Fruit fly (Drosophila melanogaster) whole organism, embryonic: ENCODE results near the gene CG42571.

Experiments
- BEAF-32 ChIP-seq: fragments of 200-800 bp; sonication (Bioruptor generic); optimal IDR thresholded peaks from 3 replicates; lab custom pipeline; 2017; ENCODE audit warnings: missing biosample characterization, missing genetic modification characterization, mild to moderate bottlenecking, moderate library complexity, missing genetic modification reagents
- CG13624 ChIP-seq: fragments of 200-800 bp; sonication (Bioruptor generic); optimal IDR thresholded peaks from 2 replicates; lab custom pipeline; 2016; ENCODE audit warnings: missing biosample characterization, missing genetic modification characterization
- CG13894 ChIP-seq: fragments of 200-800 bp; sonication (Bioruptor generic); optimal IDR thresholded peaks from 3 replicates; lab custom pipeline; 2018; ENCODE audit warnings: missing biosample characterization, mild to moderate bottlenecking, missing genetic modification characterization, moderate library complexity
- CG15479 ChIP-seq: fragments of 200-800 bp; sonication (Bioruptor generic); optimal IDR thresholded peaks from 3 replicates; lab custom pipeline; 2019; ENCODE audit warnings: missing biosample characterization, mild to moderate bottlenecking, missing genetic modification characterization, moderate library complexity
- CG15514 ChIP-seq: fragments of 200-800 bp; sonication (Bioruptor generic); optimal IDR thresholded peaks from 3 replicates; lab custom pipeline; 2017; ENCODE audit warnings: missing biosample characterization, missing genetic modification characterization, mild to moderate bottlenecking, moderate library complexity, missing genetic modification reagents
- CG16815 ChIP-seq: fragments of 200-800 bp; sonication (Bioruptor generic); optimal IDR thresholded peaks from 3 replicates; lab custom pipeline; 2017; ENCODE audit warnings: missing biosample characterization, mild to moderate bottlenecking, missing genetic modification characterization
- CG17328 ChIP-seq: fragments of 200-800 bp; sonication (Bioruptor generic); IDR thresholded peaks from 2 replicates; pipeline ENCODE4 v1.3.6; 2022; ENCODE audit warnings: missing biosample characterization, missing genetic modification characterization
- CG18619 ChIP-seq: fragments of 200-800 bp; sonication (Bioruptor generic); optimal IDR thresholded peaks from 3 replicates; lab custom pipeline; 2017; ENCODE audit warnings: missing biosample characterization, mild to moderate bottlenecking, missing genetic modification characterization
- CG31365 ChIP-seq: fragments of 200-800 bp; sonication (Bioruptor generic); optimal IDR thresholded peaks from 2 replicates; lab custom pipeline; 2018; ENCODE audit warnings: missing biosample characterization, mild to moderate bottlenecking, missing genetic modification characterization
- CG33557 ChIP-seq: fragments of 200-800 bp; sonication (Bioruptor generic); optimal IDR thresholded peaks from 2 replicates; lab custom pipeline; 2019; ENCODE audit warnings: missing biosample characterization, mild to moderate bottlenecking, missing genetic modification characterization, moderate library complexity
- CG42726 ChIP-seq: fragments of 200-800 bp; sonication (Bioruptor generic); IDR thresholded peaks from 2 replicates; pipeline ENCODE4 v1.3.6; 2022; ENCODE audit warnings: missing biosample characterization, missing genetic modification characterization; ENCODE audit not compliant: partially characterized antibody
- CG4854 ChIP-seq: fragments of 200-800 bp; sonication (Bioruptor generic); optimal IDR thresholded peaks from 2 replicates; lab custom pipeline; 2016; ENCODE audit warnings: missing biosample characterization, missing genetic modification characterization, inconsistent platforms
- CG7786 ChIP-seq: fragments of 200-800 bp; sonication (Bioruptor generic); optimal IDR thresholded peaks from 2 replicates; lab custom pipeline; 2016; ENCODE audit warnings: missing biosample characterization, missing genetic modification characterization
- CG9727 ChIP-seq: fragments of 200-800 bp; sonication (Bioruptor generic); optimal IDR thresholded peaks from 3 replicates; lab custom pipeline; 2017; ENCODE audit warnings: missing biosample characterization, mild to moderate bottlenecking, missing genetic modification characterization
- CG9817 ChIP-seq: fragments of 200-800 bp; sonication (Bioruptor generic); optimal IDR thresholded peaks from 2 replicates; lab custom pipeline; 2018; ENCODE audit warnings: missing biosample characterization, mild to moderate bottlenecking, missing genetic modification characterization, moderate library complexity
- Doc2 ChIP-seq: fragments of 200-800 bp; sonication (Bioruptor generic); IDR thresholded peaks from 2 replicates; pipeline ENCODE4 v1.3.6; 2022; ENCODE audit warnings: missing biosample characterization, missing genetic modification characterization
- Dref ChIP-seq: fragments of 200-800 bp; sonication (Bioruptor generic); IDR thresholded peaks from 2 replicates; pipeline ENCODE4 v1.3.6; 2022; ENCODE audit warnings: missing biosample characterization, missing genetic modification characterization
- E2f2 ChIP-seq: fragments of 200-800 bp; sonication (Bioruptor generic); IDR thresholded peaks from 2 replicates; pipeline ENCODE4 v1.3.6; 2022; ENCODE audit warnings: missing biosample characterization, missing genetic modification characterization
- Ets65A ChIP-seq: fragments of 200-800 bp; sonication (Bioruptor generic); peaks from one replicate; lab custom pipeline; 2016; ENCODE audit warnings: missing biosample characterization, missing genetic modification characterization
- Fer3 ChIP-seq: fragments of 200-800 bp; sonication (Bioruptor generic); optimal IDR thresholded peaks from 2 replicates; lab custom pipeline; 2018; ENCODE audit warnings: missing biosample characterization, mild to moderate bottlenecking, missing genetic modification characterization, moderate library complexity
- Jarid2 ChIP-seq: fragments of 200-800 bp; sonication (Bioruptor generic); optimal IDR thresholded peaks from 3 replicates; lab custom pipeline; 2017; ENCODE audit warnings: mild to moderate bottlenecking, missing biosample characterization, missing genetic modification reagents, missing genetic modification characterization
- Optix ChIP-seq: fragments of 200-800 bp; sonication (Bioruptor generic); IDR thresholded peaks from 3 replicates; pipeline ENCODE4 v1.3.6; 2022; ENCODE audit warnings: missing biosample characterization, missing genetic modification characterization
- Ravus ChIP-seq: fragments of 200-800 bp; sonication (Bioruptor generic); IDR thresholded peaks from 2 replicates; pipeline ENCODE4 v1.3.6; 2022; ENCODE audit warnings: missing biosample characterization, missing genetic modification characterization
- Sox102F ChIP-seq: fragments of 200-800 bp; sonication (Bioruptor generic); optimal IDR thresholded peaks from 2 replicates; lab custom pipeline; 2018; ENCODE audit warnings: missing biosample characterization, mild to moderate bottlenecking, missing genetic modification characterization, moderate library complexity
- Usf ChIP-seq: fragments of 200-800 bp; sonication (Bioruptor generic); optimal IDR thresholded peaks from 2 replicates; lab custom pipeline; 2017; ENCODE audit warnings: missing genotype, missing biosample characterization, missing genetic modification characterization
- ac ChIP-seq: fragments of 200-800 bp; sonication (Bioruptor generic); optimal IDR thresholded peaks from 3 replicates; lab custom pipeline; 2017; ENCODE audit warnings: missing biosample characterization, mild to moderate bottlenecking, missing genetic modification characterization
- amos ChIP-seq: fragments of 200-800 bp; sonication (Bioruptor generic); IDR thresholded peaks from 2 replicates; pipeline ENCODE4 v1.3.6; 2022; ENCODE audit warnings: missing biosample characterization, missing genetic modification characterization; ENCODE audit not compliant: partially characterized antibody
- aop ChIP-seq: fragments of 200-800 bp; sonication (Bioruptor generic); IDR thresholded peaks from 2 replicates; pipeline ENCODE4 v1.3.6; 2022; ENCODE audit warnings: missing biosample characterization, missing genetic modification characterization
- ara ChIP-seq: fragments of 200-800 bp; sonication (Bioruptor generic); IDR thresholded peaks from 2 replicates; pipeline ENCODE4 v1.3.6; 2022; ENCODE audit warnings: missing biosample characterization, missing genetic modification characterization
- cad ChIP-seq: fragments of >200 bp; optimal IDR thresholded peaks from 2 replicates; lab custom pipeline; 2017; ENCODE audit warnings: missing biosample characterization, missing genetic modification characterization
- cas ChIP-seq: fragments of 200-800 bp; sonication (Bioruptor generic); IDR thresholded peaks from 2 replicates; pipeline ENCODE4 v1.3.6; 2022; ENCODE audit warnings: missing biosample characterization, missing genetic modification characterization
- caup ChIP-seq: fragments of 200-800 bp; sonication (Bioruptor generic); optimal IDR thresholded peaks from 3 replicates; lab custom pipeline; 2017; ENCODE audit warnings: missing biosample characterization, mild to moderate bottlenecking, missing genetic modification characterization, moderate library complexity; ENCODE audit not compliant: severe bottlenecking
- ci ChIP-seq: fragments of 200-800 bp; sonication (Bioruptor generic); IDR thresholded peaks from 3 replicates; pipeline ENCODE4 v1.3.6; 2022; ENCODE audit warnings: missing biosample characterization, missing genetic modification characterization
- gt ChIP-seq: fragments of 200-800 bp; sonication (Bioruptor generic); IDR thresholded peaks from 2 replicates; pipeline ENCODE4 v1.3.6; 2022; ENCODE audit warnings: missing biosample characterization, missing genetic modification characterization
- phol ChIP-seq: fragments of 200-800 bp; sonication (Bioruptor generic); optimal IDR thresholded peaks from 3 replicates; lab custom pipeline; 2018; ENCODE audit warnings: missing biosample characterization, mild to moderate bottlenecking, missing genetic modification characterization, moderate library complexity
- pita ChIP-seq: fragments of 200-800 bp; sonication (Bioruptor generic); optimal IDR thresholded peaks from 2 replicates; lab custom pipeline; 2017; ENCODE audit warnings: missing biosample characterization, mild to moderate bottlenecking, missing genetic modification characterization
- ranshi ChIP-seq: fragments of 200-800 bp; sonication (Bioruptor generic); IDR thresholded peaks from 2 replicates; pipeline ENCODE4 v1.3.6; 2022; ENCODE audit warnings: missing biosample characterization, missing genetic modification characterization
- rib ChIP-seq: fragments of 200-800 bp; sonication (Bioruptor generic); IDR thresholded peaks from 2 replicates; pipeline ENCODE4 v1.3.6; 2022; ENCODE audit warnings: missing biosample characterization, missing genetic modification characterization
- tna ChIP-seq: fragments of 200-800 bp; sonication (Bioruptor generic); IDR thresholded peaks from 2 replicates; pipeline ENCODE4 v1.3.6; 2022; ENCODE audit warnings: missing biosample characterization, missing genetic modification characterization; ENCODE audit not compliant: partially characterized antibody
- yki ChIP-seq: fragments of >200 bp; optimal IDR thresholded peaks from 3 replicates; lab custom pipeline; 2018
- zf30C ChIP-seq: fragments of 200-800 bp; sonication (Bioruptor generic); optimal IDR thresholded peaks from 3 replicates; lab custom pipeline; 2018; ENCODE audit warnings: missing biosample characterization, mild to moderate bottlenecking, missing genetic modification characterization

CG42571 gene

dm6 chr3L:15699626-15700337, 16.5 kb upstream of the CG42571 start, which contains the start of gene comm2 (continued):
- no peak for TF ChIP-seq E2f2 (GFP tag; lab: Robert Waterston, UW)
- TF ChIP-seq CG15479 (GFP tag; lab: Kevin White, UChicago), result peak; percentile 70
- TF ChIP-seq CG31365 (tag; lab: Kevin White, UChicago), result no peak
- TF ChIP-seq CG13894 (tag; lab: Kevin White, UChicago), result no peak
- TF ChIP-seq Doc2 (GFP tag; lab: Robert Waterston, UW), result no peak
- no peak for TF ChIP-seq Dref (GFP tag; lab: Robert Waterston, UW)
- TF ChIP-seq CG13624 (GFP tag; lab: Kevin White, UChicago), result no peak
- TF ChIP-seq Sox102F (GFP tag; lab: Kevin White, UChicago), result no peak
- TF ChIP-seq BEAF-32, result no peak
- peak; percentile 70 for TF ChIP-seq yki (lab: Kevin White, UChicago)
- TF ChIP-seq CG33557 (GFP tag; lab: Kevin White, UChicago), result no peak
- TF ChIP-seq ac, result no peak
- TF ChIP-seq cad (GFP tag; lab: Kevin White, UChicago), result no peak
- no peak for TF ChIP-seq Fer3 (tag; lab: Kevin White, UChicago)
- TF ChIP-seq ara (GFP tag; lab: Robert Waterston, UW), result no peak
- TF ChIP-seq CG17328 (GFP tag; lab: Robert Waterston, UW), result 0 out of 2 replicates have a peak, but pooled peaks have one; percentile 30
- TF ChIP-seq gt, result no peak
- peak; percentile 60; the same call in 1 of the 2 replicates for TF ChIP-seq CG42726 (GFP tag; lab: Robert Waterston, UW)
- no peak for TF ChIP-seq Ets65A (GFP tag; lab: Kevin White, UChicago)
- no peak for TF ChIP-seq Optix (GFP tag; lab: Robert Waterston, UW)
- no peak for TF ChIP-seq rib (GFP tag; lab: Robert Waterston, UW)
- TF ChIP-seq aop (GFP tag; lab: Robert Waterston, UW), result peak; percentile 19; the same call in 1 of the 2 replicates
- TF ChIP-seq CG4854, result no peak
- TF ChIP-seq ranshi (GFP tag; lab: Robert Waterston, UW), result no peak
- TF ChIP-seq CG18619 (GFP tag; lab: Kevin White, UChicago), result no peak
- TF ChIP-seq Jarid2 (GFP tag; lab: Kevin White, UChicago), result peak; percentile 99
- no peak for TF ChIP-seq zf30C (GFP tag; lab: Kevin White, UChicago)
- no peak for TF ChIP-seq phol (tag; lab: Kevin White, UChicago)
- no peak for TF ChIP-seq CG9817 (tag; lab: Kevin White, UChicago)
- TF ChIP-seq CG9727 (GFP tag; lab: Kevin White, UChicago), result no peak
- no peak for TF ChIP-seq CG7786
- no peak for TF ChIP-seq CG15514 (GFP tag; lab: Kevin White, UChicago)
- no peak for TF ChIP-seq CG16815
- no peak for TF ChIP-seq Usf (GFP tag; lab: Kevin White, UChicago)
- no peak for TF ChIP-seq cas (GFP tag; lab: Robert Waterston, UW)
- no peak for TF ChIP-seq pita (GFP tag; lab: Kevin White, UChicago)
- TF ChIP-seq ci, result peak; percentile 55; the same call in 1 of the 3 replicates
- TF ChIP-seq Ravus, result no peak
- peak; percentile 61; the same call in 1 of the 2 replicates for TF ChIP-seq amos (GFP tag; lab: Robert Waterston, UW)
- TF ChIP-seq caup (GFP tag; lab: Kevin White, UChicago), result no peak
- no peak; the same call in 1 of the 2 replicates for TF ChIP-seq tna (GFP tag; lab: Robert Waterston, UW)
